Fruit fly (Drosophila melanogaster) whole organism, prepupa: ENCODE data around the gene CG11550.
A peak's percentile ranks its signal among the peaks of the same experiment; 100 is the strongest.

Experiments
- Blimp-1 ChIP-seq: fragments of 200-800 bp; sonication (Bioruptor generic); optimal IDR thresholded peaks from 3 replicates; lab custom pipeline; 2017; ENCODE audit warnings: missing biosample characterization, missing genetic modification characterization, mild to moderate bottlenecking, moderate library complexity, missing genetic modification reagents
- CG10631 ChIP-seq: fragments of 200-800 bp; sonication (Bioruptor generic); optimal IDR thresholded peaks from 2 replicates; lab custom pipeline; 2016; ENCODE audit warnings: missing biosample characterization, missing genetic modification characterization
- CG10669 ChIP-seq: fragments of 200-800 bp; sonication (Bioruptor generic); optimal IDR thresholded peaks from 3 replicates; lab custom pipeline; 2018; ENCODE audit warnings: missing biosample characterization, mild to moderate bottlenecking, missing genetic modification characterization, moderate library complexity
- CG11294 ChIP-seq: fragments of 200-800 bp; sonication (Bioruptor generic); IDR thresholded peaks from 2 replicates; pipeline ENCODE4 v1.3.6; 2022; ENCODE audit warnings: missing biosample characterization, missing genetic modification characterization
- CG11902 ChIP-seq: fragments of 200-800 bp; sonication (Bioruptor generic); optimal IDR thresholded peaks from 3 replicates; lab custom pipeline; 2016; ENCODE audit warnings: missing biosample characterization, missing genetic modification characterization
- CG15336 ChIP-seq: fragments of 200-800 bp; sonication (Bioruptor generic); IDR thresholded peaks from 2 replicates; pipeline ENCODE4 v1.3.6; 2022; ENCODE audit warnings: missing biosample characterization, missing genetic modification characterization
- CG1621 ChIP-seq: fragments of 200-800 bp; sonication (Bioruptor generic); optimal IDR thresholded peaks from 3 replicates; lab custom pipeline; 2018; ENCODE audit warnings: missing biosample characterization, mild to moderate bottlenecking, missing genetic modification characterization
- CG3032 ChIP-seq: fragments of 200-800 bp; optimal IDR thresholded peaks from 2 replicates; lab custom pipeline; 2019; ENCODE audit warnings: missing biosample characterization, mild to moderate bottlenecking, missing genetic modification characterization, moderate library complexity
- CG31627 ChIP-seq: fragments of 200-800 bp; sonication (Bioruptor generic); optimal IDR thresholded peaks from 3 replicates; lab custom pipeline; 2016; ENCODE audit warnings: missing biosample characterization, missing genetic modification characterization
- CG32006 ChIP-seq: fragments of 200-800 bp; sonication (Bioruptor generic); optimal IDR thresholded peaks from 3 replicates; lab custom pipeline; 2017; ENCODE audit warnings: missing biosample characterization, mild to moderate bottlenecking, missing genetic modification characterization
- CG3919 ChIP-seq: fragments of 200-800 bp; sonication (Bioruptor generic); optimal IDR thresholded peaks from 3 replicates; lab custom pipeline; 2016; ENCODE audit warnings: missing biosample characterization, missing genetic modification characterization
- CG4318 ChIP-seq: fragments of 200-800 bp; sonication (Bioruptor generic); optimal IDR thresholded peaks from 3 replicates; lab custom pipeline; 2017; ENCODE audit warnings: missing biosample characterization, mild to moderate bottlenecking, missing genetic modification characterization
- CG6163 ChIP-seq: fragments of 200-800 bp; sonication (Bioruptor generic); IDR thresholded peaks from 3 replicates; pipeline ENCODE4 v1.3.6; 2022; ENCODE audit warnings: missing biosample characterization, missing genetic modification characterization
- CG6276 ChIP-seq: fragments of 200-800 bp; sonication (Bioruptor generic); optimal IDR thresholded peaks from 2 replicates; lab custom pipeline; 2017; ENCODE audit warnings: missing biosample characterization, mild to moderate bottlenecking, missing genetic modification characterization
- CG6792 ChIP-seq: fragments of 200-800 bp; sonication (Bioruptor generic); optimal IDR thresholded peaks from 3 replicates; lab custom pipeline; 2016; ENCODE audit warnings: missing biosample characterization, missing genetic modification characterization
- CG6808 ChIP-seq: fragments of 200-800 bp; sonication (Bioruptor generic); optimal IDR thresholded peaks from 3 replicates; lab custom pipeline; 2017; ENCODE audit warnings: missing biosample characterization, missing genetic modification characterization, mild to moderate bottlenecking, moderate library complexity, missing genetic modification reagents
- CG6854 ChIP-seq: fragments of 200-800 bp; sonication (Bioruptor generic); optimal IDR thresholded peaks from 2 replicates; lab custom pipeline; 2017; ENCODE audit warnings: missing biosample characterization, mild to moderate bottlenecking, missing genetic modification characterization
- CG8119 ChIP-seq: fragments of 200-800 bp; sonication (Bioruptor generic); IDR thresholded peaks from 3 replicates; pipeline ENCODE4 v1.3.6; 2022; ENCODE audit warnings: missing biosample characterization, missing genetic modification characterization
- CG9139 ChIP-seq: fragments of 200-800 bp; sonication (Bioruptor generic); optimal IDR thresholded peaks from 3 replicates; lab custom pipeline; 2017; ENCODE audit warnings: missing biosample characterization, mild to moderate bottlenecking, missing genetic modification characterization
- Eip75B ChIP-seq: fragments of 200-800 bp; sonication (Bioruptor generic); optimal IDR thresholded peaks from 3 replicates; lab custom pipeline; 2016; ENCODE audit warnings: missing biosample characterization, missing genetic modification characterization
- Eip78C ChIP-seq: fragments of 200-800 bp; sonication (Bioruptor generic); peaks from one replicate; lab custom pipeline; 2016; ENCODE audit warnings: missing biosample characterization, missing genetic modification characterization
- Ets21C ChIP-seq: fragments of 200-800 bp; sonication (Bioruptor generic); optimal IDR thresholded peaks from 3 replicates; lab custom pipeline; 2016; ENCODE audit warnings: missing biosample characterization, missing genetic modification characterization
- Hr38 ChIP-seq: sonication (Bioruptor generic); optimal IDR thresholded peaks from 2 replicates; lab custom pipeline; 2016; ENCODE audit warnings: missing biosample characterization, missing genetic modification characterization
- Hr39 ChIP-seq: fragments of 200-800 bp; sonication (Bioruptor generic); optimal IDR thresholded peaks from 2 replicates; lab custom pipeline; 2016; ENCODE audit warnings: missing biosample characterization, missing genetic modification characterization
- Hr4 ChIP-seq: fragments of 200-800 bp; sonication (Bioruptor generic); optimal IDR thresholded peaks from 3 replicates; lab custom pipeline; 2016; ENCODE audit warnings: missing biosample characterization, missing genetic modification characterization
- Lpt ChIP-seq: fragments of 200-800 bp; sonication (Bioruptor generic); optimal IDR thresholded peaks from 3 replicates; lab custom pipeline; 2016; ENCODE audit warnings: missing biosample characterization, missing genetic modification characterization
- Met ChIP-seq: fragments of 200-800 bp; sonication (Bioruptor generic); optimal IDR thresholded peaks from 3 replicates; lab custom pipeline; 2016; ENCODE audit warnings: missing biosample characterization, missing genetic modification characterization
- OdsH ChIP-seq: fragments of 200-800 bp; sonication (Bioruptor generic); optimal IDR thresholded peaks from 3 replicates; lab custom pipeline; 2016; ENCODE audit warnings: missing biosample characterization, missing genetic modification characterization
- Sox14 ChIP-seq: fragments of 200-800 bp; sonication (Bioruptor generic); optimal IDR thresholded peaks from 3 replicates; lab custom pipeline; 2016; ENCODE audit warnings: missing biosample characterization, missing genetic modification characterization
- Sox15 ChIP-seq: fragments of 200-800 bp; sonication (Bioruptor generic); optimal IDR thresholded peaks from 3 replicates; lab custom pipeline; 2016; ENCODE audit warnings: missing biosample characterization, missing genetic modification characterization
- achi ChIP-seq: fragments of 200-800 bp; sonication (Bioruptor generic); optimal IDR thresholded peaks from 3 replicates; lab custom pipeline; 2016; ENCODE audit warnings: missing biosample characterization, missing genetic modification characterization
- acj6 ChIP-seq: fragments of 200-800 bp; sonication (Bioruptor generic); optimal IDR thresholded peaks from 3 replicates; lab custom pipeline; 2016; ENCODE audit warnings: missing biosample characterization, missing genetic modification characterization
- cyc ChIP-seq: fragments of 200-800 bp; sonication (Bioruptor generic); optimal IDR thresholded peaks from 3 replicates; lab custom pipeline; 2016; ENCODE audit warnings: missing biosample characterization, missing genetic modification characterization
- dac ChIP-seq: fragments of 200-800 bp; sonication (Bioruptor generic); optimal IDR thresholded peaks from 2 replicates; lab custom pipeline; 2017; ENCODE audit warnings: missing biosample characterization, mild to moderate bottlenecking, missing genetic modification characterization
- dsx ChIP-seq: fragments of 200-800 bp; optimal IDR thresholded peaks from 3 replicates; lab custom pipeline; 2019; ENCODE audit warnings: missing biosample characterization, mild to moderate bottlenecking, missing genetic modification characterization, moderate library complexity; ENCODE audit not compliant: poor library complexity, severe bottlenecking
- eg ChIP-seq: fragments of 200-800 bp; sonication (Bioruptor generic); IDR thresholded peaks from 3 replicates; pipeline ENCODE4 v1.3.6; 2022; ENCODE audit warnings: missing biosample characterization, missing genetic modification characterization
- esn ChIP-seq: fragments of 200-800 bp; sonication (Bioruptor generic); optimal IDR thresholded peaks from 2 replicates; lab custom pipeline; 2016; ENCODE audit warnings: missing biosample characterization, mild to moderate bottlenecking, missing genetic modification characterization, moderate library complexity
- fd85E ChIP-seq: fragments of 200-800 bp; sonication (Bioruptor generic); optimal IDR thresholded peaks from 3 replicates; lab custom pipeline; 2016; ENCODE audit warnings: missing biosample characterization, missing genetic modification characterization
- fkh ChIP-seq: fragments of 200-800 bp; sonication (Bioruptor generic); optimal IDR thresholded peaks from 3 replicates; lab custom pipeline; 2017; ENCODE audit warnings: missing biosample characterization, mild to moderate bottlenecking, missing genetic modification characterization, moderate library complexity
- lz ChIP-seq: fragments of 200-800 bp; sonication (Bioruptor generic); optimal IDR thresholded peaks from 3 replicates; lab custom pipeline; 2016; ENCODE audit warnings: missing biosample characterization, missing genetic modification characterization
- net ChIP-seq: fragments of 200-800 bp; sonication (Bioruptor generic); optimal IDR thresholded peaks from 3 replicates; lab custom pipeline; 2016; ENCODE audit warnings: missing biosample characterization, missing genetic modification characterization
- salr ChIP-seq, 2 experiments: fragments of 200-800 bp; sonication (Bioruptor generic); optimal IDR thresholded peaks; 3 replicates each; lab custom pipeline; 2016 to 2018; ENCODE audit warnings: missing biosample characterization in 2 of 2, missing genetic modification characterization in 2 of 2, mild to moderate bottlenecking in 1 of 2
- ss ChIP-seq, 2 experiments: fragments of 200-800 bp; sonication (Bioruptor generic); optimal IDR thresholded peaks; 2 replicates in 1 of 2; 3 replicates in 1 of 2; lab custom pipeline; 2017 to 2018; ENCODE audit warnings: mild to moderate bottlenecking in 2 of 2, missing biosample characterization in 2 of 2, missing genetic modification characterization in 2 of 2, moderate library complexity in 1 of 2
- svp ChIP-seq: fragments of 200-800 bp; sonication (Bioruptor generic); peaks from one replicate; lab custom pipeline; 2016; ENCODE audit warnings: missing biosample characterization, missing genetic modification characterization
- vri ChIP-seq: fragments of 200-800 bp; sonication (Bioruptor generic); optimal IDR thresholded peaks from 3 replicates; lab custom pipeline; 2016; ENCODE audit warnings: missing biosample characterization, mild to moderate bottlenecking, missing genetic modification characterization

The CG11550 gene

dm6 chr3R:31686692-31687351 lies 7.1 kb upstream of the CG11550 start (continued):
- peak; percentile 94 for TF ChIP-seq Eip75B (GFP tag; lab: Kevin White, UChicago)
- TF ChIP-seq Hr38 (GFP tag; lab: Kevin White, UChicago), result no peak
- peak; percentile 97 for TF ChIP-seq CG31627 (GFP tag; lab: Kevin White, UChicago)
- TF ChIP-seq CG10631 (GFP tag; lab: Kevin White, UChicago), result peak; percentile 93
- peak; percentile 83 to 85 for TF ChIP-seq salr (GFP tag; optimal IDR thresholded peaks at IDR 0.05; lab: Kevin White, UChicago)
- TF ChIP-seq OdsH (GFP tag; lab: Kevin White, UChicago), result peak; percentile 94
- TF ChIP-seq Ets21C (GFP tag; lab: Kevin White, UChicago), result peak; percentile 94
- peak; percentile 62; the same call in 1 of the 2 replicates for TF ChIP-seq CG11294 (GFP tag; lab: Robert Waterston, UW)
- TF ChIP-seq CG6792 (GFP tag; lab: Kevin White, UChicago), result peak; percentile 95
- peak; percentile 96 for TF ChIP-seq CG6854 (GFP tag; lab: Kevin White, UChicago)
- peak; percentile 99 for TF ChIP-seq svp
- peak; percentile 77 to 91 for TF ChIP-seq ss (GFP tag; optimal IDR thresholded peaks at IDR 0.05; lab: Kevin White, UChicago)
- TF ChIP-seq CG6163 (GFP tag; lab: Robert Waterston, UW), result peak; percentile 95
- TF ChIP-seq CG9139 (GFP tag; lab: Kevin White, UChicago), result peak; percentile 84
- TF ChIP-seq cyc (GFP tag; lab: Kevin White, UChicago), result peak; percentile 97
- TF ChIP-seq CG15336, result peak; percentile 87
- peak; percentile 94 for TF ChIP-seq net
- TF ChIP-seq Blimp-1 (GFP tag; lab: Kevin White, UChicago), result peak; percentile 86
- TF ChIP-seq CG32006 (GFP tag; lab: Kevin White, UChicago), result peak; percentile 89
- TF ChIP-seq, all 60 proteins: peak for 59

dm6 chr3R:31683048-31683857 lies 3.6 kb upstream of the CG11550 start:
- TF ChIP-seq esn (GFP tag; lab: Kevin White, UChicago) (no peak), fkh (GFP tag; lab: Kevin White, UChicago) (no peak), CG4318 (GFP tag; lab: Kevin White, UChicago) (no peak), vri (GFP tag; lab: Kevin White, UChicago) (no peak), dac (GFP tag; lab: Kevin White, UChicago) (no peak), CG3032 (tag; lab: Kevin White, UChicago) (no peak), CG6792 (GFP tag; lab: Kevin White, UChicago) (no peak), CG10631 (GFP tag; lab: Kevin White, UChicago) (no peak), Hr4 (GFP tag; lab: Kevin White, UChicago) (no peak), CG10669 (GFP tag; lab: Kevin White, UChicago) (no peak), Ets21C (GFP tag; lab: Kevin White, UChicago) (no peak), OdsH (GFP tag; lab: Kevin White, UChicago) (no peak), CG11902 (GFP tag; lab: Kevin White, UChicago) (no peak), Lpt (GFP tag; lab: Kevin White, UChicago) (no peak), svp (peak; percentile 64), Hr38 (GFP tag; lab: Kevin White, UChicago) (no peak), fd85E (no peak), CG6163 (GFP tag; lab: Robert Waterston, UW) (no peak), CG6276 (no peak), eg (GFP tag; lab: Robert Waterston, UW) (no peak), CG6854 (GFP tag; lab: Kevin White, UChicago) (no peak), net (no peak), Sox15 (GFP tag; lab: Kevin White, UChicago) (no peak), acj6 (no peak), salr (GFP tag; optimal IDR thresholded peaks at IDR 0.05; lab: Kevin White, UChicago) (no peak), Hr39 (peak; percentile 34), achi (no peak), CG9139 (GFP tag; lab: Kevin White, UChicago) (no peak), CG8119 (no peak), dsx (GFP tag; lab: Kevin White, UChicago) (no peak), Blimp-1 (GFP tag; lab: Kevin White, UChicago) (no peak), lz (peak; percentile 6), Eip75B (GFP tag; lab: Kevin White, UChicago) (no peak), CG3919 (GFP tag; lab: Kevin White, UChicago) (no peak), CG1621 (no peak), cyc (GFP tag; lab: Kevin White, UChicago) (peak; percentile 15), Eip78C (GFP tag; lab: Kevin White, UChicago) (peak; percentile 45), CG6808 (GFP tag; lab: Kevin White, UChicago) (no peak), Sox14 (peak; percentile 24), Met (peak; percentile 17)
